Worm (Caenorhabditis elegans): ENCODE measurements around the gene lon-2.

The lon-2 gene

DNA sequence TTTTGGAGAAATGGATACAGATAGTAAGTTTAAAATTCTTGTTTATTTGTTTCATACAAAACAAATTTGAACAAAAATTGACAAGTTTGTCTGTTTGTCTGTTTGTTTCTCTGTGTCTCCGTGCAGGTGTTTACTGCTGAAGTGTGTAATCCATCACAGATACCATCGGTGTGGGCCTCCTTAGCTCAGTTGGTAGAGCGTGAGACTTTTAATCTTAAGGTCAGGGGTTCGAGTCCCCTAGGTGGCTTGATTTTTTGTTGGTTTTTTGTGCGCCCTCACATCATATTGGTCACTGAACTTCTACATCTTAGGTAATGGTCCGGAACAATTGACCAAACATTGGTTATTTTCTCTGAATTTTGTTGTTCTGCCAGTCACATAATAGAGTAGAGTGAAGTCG is 40.1 kb upstream of the lon-2 start (continued):
- TF ChIP-seq rec-8 (tag; optimal IDR thresholded peaks at IDR 0.05), result peak; percentile 54 to 83
- TF ChIP-seq ztf-26 (tag; optimal IDR thresholded peaks at IDR 0.05), result peak; percentile 30
- TF ChIP-seq ztf-6 (GFP tag; IDR thresholded peaks at IDR 0.05), result 0 out of 2 replicates have a peak, but pooled peaks have one; percentile 45
- no peak for TF ChIP-seq dpl-1 (GFP tag; optimal IDR thresholded peaks at IDR 0.05)
- TF ChIP-seq lir-1 (GFP tag; conservative IDR thresholded peaks at IDR 0.05), result no peak
- TF ChIP-seq ceh-79 (tag; optimal IDR thresholded peaks at IDR 0.05), result no peak
- TF ChIP-seq hsf-1 (GFP tag; IDR thresholded peaks at IDR 0.05), result no peak
- 0 out of 2 replicates have a peak, but pooled peaks have one; percentile 21 for TF ChIP-seq hmg-20 (GFP tag; IDR thresholded peaks at IDR 0.05)
- TF ChIP-seq mxl-1 (tag; optimal IDR thresholded peaks at IDR 0.05), result peak; percentile 89
- peak; percentile 78 for TF ChIP-seq hmg-1.2 (GFP tag; IDR thresholded peaks at IDR 0.05)
- TF ChIP-seq ceh-40 (GFP tag; IDR thresholded peaks at IDR 0.05), result peak; percentile 62; the same call in 1 of the 2 replicates
- TF ChIP-seq fkh-3 (tag; optimal IDR thresholded peaks at IDR 0.05), result peak; percentile 23
- no peak for TF ChIP-seq F57C9.4 (tag; optimal IDR thresholded peaks at IDR 0.05)
- TF ChIP-seq madf-10 (tag; optimal IDR thresholded peaks at IDR 0.05), result peak; percentile 64
- TF ChIP-seq akir-1 (GFP tag; optimal IDR thresholded peaks at IDR 0.05), result no peak
- TF ChIP-seq B0261.1 (tag; optimal IDR thresholded peaks at IDR 0.05), result peak; percentile 91
- TF ChIP-seq somi-1 (GFP tag; optimal IDR thresholded peaks at IDR 0.05), result peak; percentile 31
- TF ChIP-seq tbx-9 (tag; optimal IDR thresholded peaks at IDR 0.05; ENCODE audit: borderline replicate concordance), result no peak
- TF ChIP-seq rcor-1 (GFP tag; IDR thresholded peaks at IDR 0.05), result peak; percentile 69
- TF ChIP-seq madf-3 (GFP tag; IDR thresholded peaks at IDR 0.05), result no peak
- TF ChIP-seq F10E7.11 (tag; optimal IDR thresholded peaks at IDR 0.05), result no peak
- TF ChIP-seq hlh-12 (tag; optimal IDR thresholded peaks at IDR 0.05), result peak; percentile 8
- TF ChIP-seq egl-44 (GFP tag; IDR thresholded peaks at IDR 0.05), result peak; percentile 77; the same call in 1 of the 2 replicates
- peak; percentile 75 for TF ChIP-seq D2030.7 (GFP tag; IDR thresholded peaks at IDR 0.05)
- TF ChIP-seq zfh-2 (GFP tag; conservative IDR thresholded peaks at IDR 0.05), result no peak
- peak; percentile 12 for TF ChIP-seq ets-4 (GFP tag; optimal IDR thresholded peaks at IDR 0.05)
- TF ChIP-seq Y53G8AR.9 (GFP tag; conservative IDR thresholded peaks at IDR 0.05), result no peak; the same call in 1 of the 2 replicates
- peak; percentile 77 for TF ChIP-seq F23B12.7 (tag; optimal IDR thresholded peaks at IDR 0.05; ENCODE audit: insufficient read depth)
- peak; percentile 67; the same call in 1 of the 2 replicates for TF ChIP-seq nfyb-1 (GFP tag; IDR thresholded peaks at IDR 0.05)
- no peak for TF ChIP-seq F22D6.2 (tag; optimal IDR thresholded peaks at IDR 0.05)
- TF ChIP-seq Y53F4B.3 (GFP tag; IDR thresholded peaks at IDR 0.05), result peak; percentile 16; the same call in 1 of the 2 replicates
- peak; percentile 97 for TF ChIP-seq lin-26 (GFP tag; IDR thresholded peaks at IDR 0.05)
- TF ChIP-seq snpc-4 (GFP tag; optimal IDR thresholded peaks at IDR 0.05), result peak; percentile 75
- TF ChIP-seq snpc-4 (tag; optimal IDR thresholded peaks at IDR 0.05), result peak in 3 of 4 experiments; percentile 37 to 70 (median 67)
- peak; percentile 35 for TF ChIP-seq snpc-1.1 (tag; optimal IDR thresholded peaks at IDR 0.05; ENCODE audit: insufficient read depth)
- peak; percentile 8 for TF ChIP-seq lin-40 (tag; optimal IDR thresholded peaks at IDR 0.05)
- peak; percentile 23 for TF ChIP-seq mes-4 (tag; optimal IDR thresholded peaks at IDR 0.05)
- TF ChIP-seq ekl-4 (GFP tag; IDR thresholded peaks at IDR 0.05), result peak; percentile 81
- peak; percentile 63 for TF ChIP-seq snpc-3.4 (tag; optimal IDR thresholded peaks at IDR 0.05)
- TF ChIP-seq Y67H2A.10 (GFP tag; conservative IDR thresholded peaks at IDR 0.05), result no peak
- peak; percentile 42; the same call in 1 of the 2 replicates for TF ChIP-seq ceh-100 (GFP tag; IDR thresholded peaks at IDR 0.05)
- peak; percentile 29 for TF ChIP-seq hrde-1 (tag; optimal IDR thresholded peaks at IDR 0.05; ENCODE audit: borderline replicate concordance)
- no peak for TF ChIP-seq unc-130 (GFP tag; optimal IDR thresholded peaks at IDR 0.05)
- peak; percentile 62 for TF ChIP-seq snpc-1.3 (tag; optimal IDR thresholded peaks at IDR 0.05; ENCODE audit: insufficient read depth)
- TF ChIP-seq nhr-80 (tag; optimal IDR thresholded peaks at IDR 0.05), result peak; percentile 34
- TF ChIP-seq lin-35 (GFP tag; optimal IDR thresholded peaks at IDR 0.05), result peak in 1 of 3 experiments; percentile 53
- TF ChIP-seq lsy-27 (tag; optimal IDR thresholded peaks at IDR 0.05; ENCODE audit: borderline replicate concordance, insufficient read depth), result peak; percentile 39

Data from whole organism, young adult.